Fruit fly (Drosophila melanogaster) S2 (cell line): Measurements from ENCODE around the gene AcCoAS.

ENCODE experiments used
- CG8478 ChIP-seq: fragments of >200 bp; optimal IDR thresholded peaks from 2 replicates; lab custom pipeline; 2018
- CTCF ChIP-seq, 2 experiments: fragments of >200 bp; optimal IDR thresholded peaks; 2 replicates each; lab custom pipeline; 2018

dm6 chr3L:21243417-21243816, 36.6 kb downstream of the AcCoAS start:
- TF ChIP-seq CG8478 (no peak), CTCF (optimal IDR thresholded peaks at IDR 0.05; lab: Kevin White, UChicago) (no peak)
